Fruit fly (Drosophila melanogaster) whole organism, embryonic: Measurements from ENCODE around the gene Fer2LCH.

Experiments
- CG1024 ChIP-seq: fragments of 200-800 bp; sonication (Bioruptor generic); IDR thresholded peaks from 2 replicates; pipeline ENCODE4 v1.3.6; 2022; ENCODE audit warnings: missing biosample characterization, missing genetic modification characterization
- CG15514 ChIP-seq: fragments of 200-800 bp; sonication (Bioruptor generic); optimal IDR thresholded peaks from 3 replicates; lab custom pipeline; 2017; ENCODE audit warnings: missing biosample characterization, missing genetic modification characterization, mild to moderate bottlenecking, moderate library complexity, missing genetic modification reagents
- CG16779 ChIP-seq: fragments of 200-800 bp; sonication (Bioruptor generic); IDR thresholded peaks from 2 replicates; pipeline ENCODE4 v1.3.6; 2022; ENCODE audit warnings: missing biosample characterization, missing genetic modification characterization
- CG16813 ChIP-seq: fragments of 200-800 bp; sonication (Bioruptor generic); IDR thresholded peaks from 3 replicates; pipeline ENCODE4 v1.3.6; 2022; ENCODE audit warnings: missing biosample characterization, missing genetic modification characterization; ENCODE audit not compliant: partially characterized antibody
- CG18476 ChIP-seq: fragments of 200-800 bp; sonication (Bioruptor generic); optimal IDR thresholded peaks from 2 replicates; lab custom pipeline; 2016; ENCODE audit warnings: missing biosample characterization, mild to moderate bottlenecking, missing genetic modification characterization
- CG2199 ChIP-seq: fragments of 200-800 bp; sonication (Bioruptor generic); IDR thresholded peaks from 3 replicates; pipeline ENCODE4 v1.3.6; 2022; ENCODE audit warnings: missing biosample characterization, missing genetic modification characterization
- CG30403 ChIP-seq: fragments of 200-800 bp; sonication (Bioruptor generic); optimal IDR thresholded peaks from 3 replicates; lab custom pipeline; 2016; ENCODE audit warnings: missing biosample characterization, missing genetic modification characterization
- CG3163 ChIP-seq: fragments of 200-800 bp; sonication (Bioruptor generic); optimal IDR thresholded peaks from 3 replicates; lab custom pipeline; 2016; ENCODE audit warnings: missing biosample characterization, missing genetic modification characterization
- CG34224 ChIP-seq: fragments of 200-800 bp; sonication (Bioruptor generic); IDR thresholded peaks from 3 replicates; pipeline ENCODE4 v1.3.6; 2022; ENCODE audit warnings: missing biosample characterization, missing genetic modification characterization; ENCODE audit not compliant: partially characterized antibody
- CG4360 ChIP-seq: fragments of 200-800 bp; sonication (Bioruptor generic); IDR thresholded peaks from 2 replicates; pipeline ENCODE4 v1.3.6; 2022; ENCODE audit warnings: missing biosample characterization, missing genetic modification characterization
- CG5245 ChIP-seq: fragments of 200-800 bp; sonication (Bioruptor generic); optimal IDR thresholded peaks from 3 replicates; lab custom pipeline; 2016; ENCODE audit warnings: missing biosample characterization, missing genetic modification characterization
- CG6765 ChIP-seq: fragments of 200-800 bp; sonication (Bioruptor generic); optimal IDR thresholded peaks from 3 replicates; lab custom pipeline; 2017; ENCODE audit warnings: missing biosample characterization, mild to moderate bottlenecking, missing genetic modification characterization
- CG6854 ChIP-seq: fragments of 200-800 bp; sonication (Bioruptor generic); optimal IDR thresholded peaks from 3 replicates; lab custom pipeline; 2017; ENCODE audit warnings: missing biosample characterization, mild to moderate bottlenecking, missing genetic modification characterization
- CG8924 ChIP-seq: fragments of 200-800 bp; optimal IDR thresholded peaks from 3 replicates; lab custom pipeline; 2019; ENCODE audit warnings: missing biosample characterization, mild to moderate bottlenecking, missing genetic modification characterization, moderate library complexity
- Dbx ChIP-seq: fragments of 200-800 bp; sonication (Bioruptor generic); IDR thresholded peaks from 3 replicates; pipeline ENCODE4 v1.3.6; 2022; ENCODE audit warnings: missing biosample characterization, missing genetic modification characterization
- Dfd ChIP-seq, 2 experiments: fragments of >200 bp; optimal IDR thresholded peaks; 2 replicates each; lab custom pipeline; 2017; ENCODE audit warnings: missing biosample characterization in 2 of 2, missing genetic modification characterization in 2 of 2
- Dll ChIP-seq: fragments of 200-800 bp; sonication (Bioruptor generic); IDR thresholded peaks from 4 replicates; pipeline ENCODE4 v1.3.6; 2022; ENCODE audit warnings: missing biosample characterization, missing genetic modification characterization; ENCODE audit not compliant: partially characterized antibody
- Eip74EF ChIP-seq, 2 experiments: fragments of 200-800 bp in 1 of 2; fragments of >200 bp in 1 of 2; sonication (Bioruptor generic) in 1 of 2; optimal IDR thresholded peaks; 2 replicates each; lab custom pipeline; 2017 to 2019; ENCODE audit warnings: missing biosample characterization in 2 of 2, missing genetic modification characterization in 2 of 2, mild to moderate bottlenecking in 1 of 2, moderate library complexity in 1 of 2
- HLH3B ChIP-seq: fragments of 200-800 bp; sonication (Bioruptor generic); IDR thresholded peaks from 2 replicates; pipeline ENCODE4 v1.3.6; 2022; ENCODE audit warnings: missing biosample characterization, missing genetic modification characterization
- HLH4C ChIP-seq: fragments of 200-800 bp; sonication (Bioruptor generic); IDR thresholded peaks from 3 replicates; pipeline ENCODE4 v1.3.6; 2022; ENCODE audit warnings: missing biosample characterization, missing genetic modification characterization; ENCODE audit not compliant: partially characterized antibody
- HLH54F ChIP-seq: fragments of 200-800 bp; sonication (Bioruptor generic); optimal IDR thresholded peaks from 3 replicates; lab custom pipeline; 2016; ENCODE audit warnings: missing biosample characterization, missing genetic modification characterization
- Hr39 ChIP-seq: fragments of >200 bp; optimal IDR thresholded peaks from 2 replicates; lab custom pipeline; 2017
- Hr78 ChIP-seq, 2 experiments: fragments of 200-800 bp in 1 of 2; fragments of >200 bp in 1 of 2; sonication (Bioruptor generic) in 1 of 2; optimal IDR thresholded peaks; 2 replicates each; lab custom pipeline; 2017 to 2019; ENCODE audit warnings: missing biosample characterization in 2 of 2, missing genetic modification characterization in 2 of 2, mild to moderate bottlenecking in 1 of 2, moderate library complexity in 1 of 2
- MTF-1 ChIP-seq: fragments of 200-800 bp; sonication (Bioruptor generic); optimal IDR thresholded peaks from 2 replicates; lab custom pipeline; 2018; ENCODE audit warnings: missing biosample characterization, mild to moderate bottlenecking, missing genetic modification characterization, borderline replicate concordance
- Med ChIP-seq: fragments of 200-800 bp; sonication (Bioruptor generic); peaks from one replicate; lab custom pipeline; 2016; ENCODE audit warnings: missing biosample characterization, missing genetic modification characterization, mild to moderate bottlenecking, inconsistent platforms, moderate library complexity
- Poxn ChIP-seq: fragments of 200-800 bp; sonication (Bioruptor generic); IDR thresholded peaks from 2 replicates; pipeline ENCODE4 v1.3.6; 2022; ENCODE audit warnings: missing biosample characterization, missing genetic modification characterization
- Ravus ChIP-seq: fragments of 200-800 bp; sonication (Bioruptor generic); IDR thresholded peaks from 2 replicates; pipeline ENCODE4 v1.3.6; 2022; ENCODE audit warnings: missing biosample characterization, missing genetic modification characterization
- Scr ChIP-seq: fragments of 200-800 bp; sonication (Bioruptor generic); IDR thresholded peaks from 2 replicates; pipeline ENCODE4 v1.3.6; 2022; ENCODE audit warnings: missing biosample characterization, missing genetic modification characterization; ENCODE audit not compliant: partially characterized antibody
- Sry-δ ChIP-seq: fragments of 200-800 bp; sonication (Bioruptor generic); optimal IDR thresholded peaks from 2 replicates; lab custom pipeline; 2016; ENCODE audit warnings: missing biosample characterization, missing genetic modification characterization
- ara ChIP-seq: fragments of 200-800 bp; sonication (Bioruptor generic); IDR thresholded peaks from 2 replicates; pipeline ENCODE4 v1.3.6; 2022; ENCODE audit warnings: missing biosample characterization, missing genetic modification characterization
- bcd ChIP-seq: fragments of 200-800 bp; sonication (Bioruptor generic); optimal IDR thresholded peaks from 2 replicates; lab custom pipeline; 2017; ENCODE audit warnings: missing biosample characterization, mild to moderate bottlenecking, missing genetic modification characterization
- dm ChIP-seq: fragments of 200-800 bp; sonication (Bioruptor generic); optimal IDR thresholded peaks from 3 replicates; lab custom pipeline; 2016; ENCODE audit warnings: missing biosample characterization, missing genetic modification characterization
- eyg ChIP-seq: fragments of 200-800 bp; sonication (Bioruptor generic); optimal IDR thresholded peaks from 3 replicates; lab custom pipeline; 2016; ENCODE audit warnings: missing biosample characterization, missing genetic modification characterization
- grau ChIP-seq: fragments of 200-800 bp; optimal IDR thresholded peaks from 3 replicates; lab custom pipeline; 2019; ENCODE audit warnings: missing biosample characterization, mild to moderate bottlenecking, missing genetic modification characterization, moderate library complexity
- ham ChIP-seq: fragments of 200-800 bp; sonication (Bioruptor generic); IDR thresholded peaks from 2 replicates; pipeline ENCODE4 v1.3.6; 2022; ENCODE audit warnings: missing biosample characterization, missing genetic modification characterization
- kah ChIP-seq: fragments of 200-800 bp; sonication (Bioruptor generic); optimal IDR thresholded peaks from 2 replicates; lab custom pipeline; 2018; ENCODE audit warnings: missing biosample characterization, mild to moderate bottlenecking, missing genetic modification characterization
- klu ChIP-seq: fragments of 200-800 bp; sonication (Bioruptor generic); IDR thresholded peaks from 2 replicates; pipeline ENCODE4 v1.3.6; 2022; ENCODE audit warnings: missing biosample characterization, missing genetic modification characterization
- lab ChIP-seq: fragments of 200-800 bp; sonication (Bioruptor generic); optimal IDR thresholded peaks from 3 replicates; lab custom pipeline; 2017; ENCODE audit warnings: missing biosample characterization, missing genetic modification characterization, mild to moderate bottlenecking, moderate library complexity, missing genetic modification reagents
- mirr ChIP-seq: fragments of 200-800 bp; sonication (Bioruptor generic); optimal IDR thresholded peaks from 3 replicates; lab custom pipeline; 2018; ENCODE audit warnings: missing biosample characterization, mild to moderate bottlenecking, missing genetic modification characterization
- nerfin-1 ChIP-seq: fragments of 200-800 bp; sonication (Bioruptor generic); optimal IDR thresholded peaks from 3 replicates; lab custom pipeline; 2019; ENCODE audit warnings: missing biosample characterization, mild to moderate bottlenecking, missing genetic modification characterization, moderate library complexity
- nom ChIP-seq: fragments of 200-800 bp; sonication (Bioruptor generic); optimal IDR thresholded peaks from 2 replicates; lab custom pipeline; 2017; ENCODE audit warnings: missing biosample characterization, missing genetic modification characterization, mild to moderate bottlenecking, moderate library complexity, missing genetic modification reagents
- oc ChIP-seq: fragments of 200-800 bp; sonication (Bioruptor generic); optimal IDR thresholded peaks from 2 replicates; lab custom pipeline; 2018; ENCODE audit warnings: missing biosample characterization, mild to moderate bottlenecking, missing genetic modification characterization, moderate library complexity
- otp ChIP-seq: fragments of 200-800 bp; sonication (Bioruptor generic); IDR thresholded peaks from 3 replicates; pipeline ENCODE4, ENCODE4 v1.3.6; 2022; ENCODE audit warnings: missing biosample characterization, missing genetic modification characterization
- phol ChIP-seq: fragments of 200-800 bp; sonication (Bioruptor generic); optimal IDR thresholded peaks from 3 replicates; lab custom pipeline; 2018; ENCODE audit warnings: missing biosample characterization, mild to moderate bottlenecking, missing genetic modification characterization, moderate library complexity
- sc ChIP-seq, 3 experiments: fragments of >200 bp in 2 of 3; fragments of 200-800 bp in 1 of 3; sonication (Bioruptor generic) in 1 of 3; optimal IDR thresholded peaks; 2 replicates in 2 of 3; 3 replicates in 1 of 3; lab custom pipeline; 2017; ENCODE audit warnings: mild to moderate bottlenecking in 1 of 3, missing biosample characterization in 1 of 3, missing genetic modification characterization in 1 of 3, missing genetic modification reagents in 1 of 3
- shn ChIP-seq: fragments of 200-800 bp; sonication (Bioruptor generic); optimal IDR thresholded peaks from 3 replicates; lab custom pipeline; 2016; ENCODE audit warnings: missing biosample characterization, missing genetic modification characterization
- yki ChIP-seq: fragments of >200 bp; optimal IDR thresholded peaks from 3 replicates; lab custom pipeline; 2018

Gene Fer2LCH

DNA sequence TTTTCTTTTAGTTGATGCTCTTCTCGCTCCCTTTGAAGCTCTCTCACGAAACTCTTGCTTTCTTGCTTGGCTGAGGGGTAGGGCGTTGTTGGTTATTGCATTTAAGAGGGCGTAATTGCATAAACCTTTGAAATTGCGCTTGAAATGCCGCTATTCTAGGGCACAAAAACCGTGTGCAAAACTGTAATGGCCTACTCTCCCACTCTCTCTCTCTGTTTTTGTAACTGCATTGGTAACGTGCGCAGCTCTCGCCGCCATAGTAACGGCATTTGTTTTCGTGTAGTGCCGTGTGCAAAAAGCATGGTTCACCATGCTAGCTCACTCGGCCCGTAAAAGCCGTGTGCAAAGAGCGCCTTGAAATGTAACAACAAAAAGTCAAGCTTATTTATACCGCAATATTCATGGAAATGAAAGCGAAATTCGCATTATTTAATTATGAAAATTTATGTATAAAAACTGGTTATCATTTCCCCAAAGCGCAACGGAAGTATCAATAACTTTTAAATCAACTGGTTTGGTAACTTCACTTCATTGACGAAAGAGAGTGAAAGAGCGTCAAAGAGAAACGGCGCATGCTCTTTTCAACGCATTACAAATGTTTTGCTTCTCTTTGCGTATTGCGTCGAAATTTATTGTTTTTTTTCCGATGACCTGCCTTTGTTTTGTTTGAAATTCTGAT is 706 bp upstream of the Fer2LCH start (continued):
- TF ChIP-seq Dbx (peak; percentile 39; the same call in 1 of the 3 replicates), phol (peak; percentile 43), CG5245 (GFP tag; lab: Kevin White, UChicago) (no peak), kah (GFP tag; lab: Kevin White, UChicago) (no peak), CG15514 (GFP tag; lab: Kevin White, UChicago) (peak; percentile 15), Med (GFP tag; lab: Kevin White, UChicago) (peak; percentile 61), mirr (GFP tag; lab: Kevin White, UChicago) (peak; percentile 13), CG3163 (GFP tag; lab: Kevin White, UChicago) (peak; percentile 97), ara (no peak; the same call in 1 of the 2 replicates), Ravus (no peak), Eip74EF (GFP tag; optimal IDR thresholded peaks at IDR 0.05; lab: Kevin White, UChicago) (peak in 1 of 2 experiments; percentile 37), Dll (peak; percentile 54; the same call in 1 of the 4 replicates), CG4360 (GFP tag; lab: Robert Waterston, UW) (0 out of 2 replicates have a peak, but pooled peaks have one; percentile 28), Sry-δ (GFP tag; lab: Kevin White, UChicago) (no peak), CG6854 (GFP tag; lab: Kevin White, UChicago) (peak; percentile 23), CG34224 (GFP tag; lab: Robert Waterston, UW) (0 out of 3 replicates have a peak, but pooled peaks have one; percentile 24), HLH3B (GFP tag; lab: Robert Waterston, UW) (no peak), Dfd (GFP tag; optimal IDR thresholded peaks at IDR 0.05; lab: Kevin White, UChicago) (no peak), Hr78 (GFP tag; optimal IDR thresholded peaks at IDR 0.05; lab: Kevin White, UChicago) (peak in 1 of 2 experiments; percentile 5), CG8924 (tag; lab: Kevin White, UChicago) (peak; percentile 0), MTF-1 (peak; percentile 100), bcd (GFP tag; lab: Kevin White, UChicago) (no peak), nom (GFP tag; lab: Kevin White, UChicago) (peak; percentile 57), CG2199 (GFP tag; lab: Robert Waterston, UW) (peak; percentile 67; the same call in 2 of the 3 replicates), nerfin-1 (tag; lab: Kevin White, UChicago) (peak; percentile 52), yki (lab: Kevin White, UChicago) (peak; percentile 28)
- TF ChIP-seq, all 482 proteins: peak for 46

DNA sequence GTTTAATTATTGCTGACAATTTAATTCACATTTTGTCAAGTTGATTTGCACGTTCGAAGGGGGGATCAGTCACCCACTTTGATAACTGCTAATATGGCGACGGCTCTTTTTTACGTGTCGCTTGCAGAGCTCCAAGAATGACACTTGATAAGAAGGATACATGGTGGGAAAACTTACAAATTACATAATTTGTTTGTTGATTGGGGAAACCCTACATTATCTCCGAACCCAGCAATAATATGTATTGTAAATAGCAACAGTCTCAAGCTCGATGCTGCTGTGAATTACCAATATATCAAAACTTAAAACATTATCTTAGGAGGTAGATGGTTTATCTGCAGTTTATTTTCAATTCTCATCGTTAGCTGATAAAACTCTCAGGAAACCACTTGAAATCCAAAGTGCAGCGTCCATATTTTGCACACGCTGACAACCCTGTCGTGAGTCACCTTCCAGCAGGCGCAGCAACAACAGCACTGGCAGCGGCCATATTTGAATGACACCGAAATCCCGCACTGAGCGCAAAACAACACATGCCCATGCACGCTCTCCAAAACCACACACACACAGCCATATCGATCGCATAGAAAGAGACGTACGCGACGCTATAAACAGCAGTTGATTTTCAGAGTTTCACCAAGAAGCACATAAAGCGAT is 739 bp downstream of the Fer2LCH start:
- TF ChIP-seq klu (GFP tag; lab: Robert Waterston, UW) (peak; percentile 90), ham (GFP tag; lab: Robert Waterston, UW) (peak; percentile 81), eyg (GFP tag; lab: Kevin White, UChicago) (peak; percentile 96), Poxn (GFP tag; lab: Robert Waterston, UW) (peak; percentile 32; the same call in 1 of the 2 replicates), Hr39 (lab: Kevin White, UChicago) (no peak), Scr (GFP tag; lab: Robert Waterston, UW) (no peak), otp (GFP tag; lab: Robert Waterston, UW) (peak; percentile 73), grau (tag; lab: Kevin White, UChicago) (peak; percentile 95), CG30403 (peak; percentile 99), oc (tag; lab: Kevin White, UChicago) (peak; percentile 76), CG1024 (GFP tag; lab: Robert Waterston, UW) (peak; percentile 62; the same call in 1 of the 2 replicates), HLH54F (GFP tag; lab: Kevin White, UChicago) (peak; percentile 98), CG16813 (GFP tag; lab: Robert Waterston, UW) (0 out of 3 replicates have a peak, but pooled peaks have one; percentile 13), lab (GFP tag; lab: Kevin White, UChicago) (peak; percentile 94), CG18476 (GFP tag; lab: Kevin White, UChicago) (peak; percentile 93), CG6765 (GFP tag; lab: Kevin White, UChicago) (peak; percentile 94), CG8924 (tag; lab: Kevin White, UChicago) (peak; percentile 96), HLH4C (no peak), sc (optimal IDR thresholded peaks at IDR 0.05; lab: Kevin White, UChicago) (no peak), sc (GFP tag; optimal IDR thresholded peaks at IDR 0.05; lab: Kevin White, UChicago) (peak; percentile 97), dm (GFP tag; lab: Kevin White, UChicago) (peak; percentile 95), CG16779 (GFP tag; lab: Robert Waterston, UW) (peak; percentile 75), shn (GFP tag; lab: Kevin White, UChicago) (peak; percentile 97)
